Worm (Caenorhabditis elegans): ENCODE results near the gene cgt-1.

DNA sequence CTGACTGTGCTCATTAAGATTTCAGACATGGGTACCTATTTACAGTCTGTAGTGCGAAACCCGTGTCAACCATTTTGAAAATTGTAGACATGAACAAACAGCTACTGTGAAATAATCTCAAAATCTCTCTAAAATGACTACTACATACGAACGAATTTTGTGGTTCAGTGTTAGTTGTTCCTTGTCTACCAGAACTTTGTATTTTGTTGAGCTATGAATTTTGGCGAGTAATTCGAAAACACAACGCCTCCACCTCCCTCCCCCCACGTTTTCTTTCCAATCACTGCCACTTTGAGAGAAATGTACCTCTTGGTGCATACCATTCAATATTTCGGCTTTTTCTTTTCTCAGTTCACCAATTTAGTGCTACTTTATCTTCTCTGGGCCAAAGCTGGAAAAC, 4.0 kb upstream of the cgt-1 start, which contains the start of gene T06C12.11:
- TF ChIP-seq nhr-12 (tag; optimal IDR thresholded peaks at IDR 0.05) (no peak), egl-27 (tag; optimal IDR thresholded peaks at IDR 0.05) (no peak), C34F6.9 (tag; optimal IDR thresholded peaks at IDR 0.05) (no peak), nhr-25 (tag; optimal IDR thresholded peaks at IDR 0.05) (no peak), zag-1 (tag; optimal IDR thresholded peaks at IDR 0.05) (no peak), unc-55 (GFP tag; optimal IDR thresholded peaks at IDR 0.05) (no peak), lsy-2 (tag; optimal IDR thresholded peaks at IDR 0.05) (no peak), elt-1 (tag; optimal IDR thresholded peaks at IDR 0.05) (no peak), ztf-11 (tag; optimal IDR thresholded peaks at IDR 0.05) (no peak), ztf-4 (tag; optimal IDR thresholded peaks at IDR 0.05) (no peak), nhr-237 (tag; optimal IDR thresholded peaks at IDR 0.05) (no peak), aly-2 (tag; optimal IDR thresholded peaks at IDR 0.05) (no peak), sma-3 (GFP tag; optimal IDR thresholded peaks at IDR 0.05) (no peak), nhr-6 (tag; optimal IDR thresholded peaks at IDR 0.05) (no peak)
